Worm (Caenorhabditis elegans) whole organism, L1 larva: ENCODE measurements around the gene C55C3.3.

Source experiments
- nhr-84 ChIP-seq: sonication (generic microtip); optimal IDR thresholded peaks from 2 replicates; lab custom pipeline; 2017; ENCODE audit warnings: missing biosample characterization, missing genetic modification characterization
- snpc-4 ChIP-seq: fragments of 150-350 bp; optimal IDR thresholded peaks from 2 replicates; lab custom pipeline; 2014; ENCODE audit warnings: missing biosample characterization, missing genetic modification characterization

- TF ChIP-seq nhr-84 (tag; lab: Kevin White, UChicago): no peak
- no peak for TF ChIP-seq snpc-4 (tag; lab: Kevin White, UChicago)
Observed at ce11 chrIV:5649073-5649583, 36.0 kb upstream of the C55C3.3 start, which contains the start of gene csn-5.
